Worm (Caenorhabditis elegans) whole organism, L4 larva: Measurements from ENCODE around the gene F38E1.6.

Experiments used
- aha-1 ChIP-seq: fragments of 150-350 bp; peaks from one replicate; lab custom pipeline; 2014; ENCODE audit warnings: missing biosample characterization, missing genetic modification characterization
- ceh-62 ChIP-seq: sonication (generic microtip); optimal IDR thresholded peaks from 2 replicates; lab custom pipeline; 2017; ENCODE audit warnings: missing biosample characterization, missing genetic modification characterization
- ceh-82 ChIP-seq: sonication (generic microtip); optimal IDR thresholded peaks from 2 replicates; lab custom pipeline; 2017; ENCODE audit warnings: missing biosample characterization, missing genetic modification characterization
- mdl-1 ChIP-seq, 2 experiments: fragments of 150-350 bp in 1 of 2; sonication (generic microtip) in 1 of 2; optimal IDR thresholded peaks; 2 replicates each; lab custom pipeline; 2014 to 2017; ENCODE audit warnings: missing biosample characterization in 2 of 2, missing genetic modification characterization in 2 of 2
- nhr-11 ChIP-seq: fragments of 150-350 bp; optimal IDR thresholded peaks from 2 replicates; lab custom pipeline; 2014; ENCODE audit warnings: missing biosample characterization, missing genetic modification characterization
- unc-39 ChIP-seq: sonication (generic microtip); optimal IDR thresholded peaks from 2 replicates; lab custom pipeline; 2017; ENCODE audit warnings: missing biosample characterization, missing genetic modification characterization
- unc-62 ChIP-seq, 3 experiments: fragments of 150-350 bp in 1 of 3; sonication (generic microtip); optimal IDR thresholded peaks in 2 of 3; peaks in 1 of 3; 1 replicate in 1 of 3; 2 replicates in 2 of 3; lab custom pipeline; 2014 to 2017; ENCODE audit warnings: missing biosample characterization in 3 of 3, missing genetic modification characterization in 3 of 3, missing genetic modification reagents in 3 of 3, missing genotype in 1 of 3

DNA sequence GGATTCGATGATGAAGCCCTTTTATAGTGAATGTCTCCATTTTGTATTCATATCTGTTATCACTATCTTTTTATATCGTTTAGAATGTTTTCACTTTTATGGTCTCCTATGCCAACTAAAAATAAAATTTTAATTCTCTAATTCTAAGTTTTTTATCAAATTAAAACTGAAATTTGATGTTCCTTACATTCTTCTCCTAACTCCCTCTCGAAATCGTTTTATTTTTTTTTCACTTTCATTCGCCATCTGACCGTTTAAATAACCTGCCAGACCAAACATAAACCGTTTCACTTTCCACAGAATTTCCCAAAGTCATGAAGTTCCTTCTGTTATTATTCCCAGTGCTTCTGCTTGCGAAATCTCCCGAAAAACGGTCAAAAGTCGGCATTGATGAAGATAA is 19.3 kb downstream of the F38E1.6 start, which contains the start of gene F52E1.5:
- TF ChIP-seq ceh-62 (tag; lab: Kevin White, UChicago) (no peak), mdl-1 (tag; optimal IDR thresholded peaks at IDR 0.05; lab: Kevin White, UChicago) (no peak), unc-62 (GFP tag; optimal IDR thresholded peaks at IDR 0.05 in 1 of 2; lab: Kevin White, UChicago) (no peak), unc-62 (tag; optimal IDR thresholded peaks at IDR 0.05; lab: Kevin White, UChicago) (no peak), unc-39 (tag; lab: Kevin White, UChicago) (no peak), ceh-82 (tag; lab: Kevin White, UChicago) (no peak), nhr-11 (no peak), aha-1 (no peak)
